Fruit fly (Drosophila melanogaster) whole organism, embryonic: ENCODE measurements around the gene CG31029.

Experiments
- Ada2b ChIP-seq: fragments of 200-800 bp; sonication (Bioruptor generic); IDR thresholded peaks from 2 replicates; pipeline ENCODE4 v1.3.6; 2022; ENCODE audit warnings: missing biosample characterization, missing genetic modification characterization
- Bteb2 ChIP-seq: fragments of 200-800 bp; sonication (Bioruptor generic); optimal IDR thresholded peaks from 2 replicates; lab custom pipeline; 2016; ENCODE audit warnings: missing biosample characterization, missing genetic modification characterization
- CG10654 ChIP-seq: fragments of 200-800 bp; sonication (Bioruptor generic); optimal IDR thresholded peaks from 2 replicates; lab custom pipeline; 2016; ENCODE audit warnings: missing biosample characterization, missing genetic modification characterization
- CG13775 ChIP-seq: fragments of 200-800 bp; sonication (Bioruptor generic); optimal IDR thresholded peaks from 3 replicates; lab custom pipeline; 2017; ENCODE audit warnings: missing biosample characterization, mild to moderate bottlenecking, missing genetic modification characterization
- CG14441 ChIP-seq: fragments of 200-800 bp; sonication (Bioruptor generic); IDR thresholded peaks from 2 replicates; pipeline ENCODE4 v1.3.6; 2022; ENCODE audit warnings: missing biosample characterization, missing genetic modification characterization
- CG1603 ChIP-seq: fragments of 200-800 bp; sonication (Bioruptor generic); optimal IDR thresholded peaks from 2 replicates; lab custom pipeline; 2019; ENCODE audit warnings: missing biosample characterization, mild to moderate bottlenecking, missing genetic modification characterization, moderate library complexity
- CG1647 ChIP-seq: fragments of 200-800 bp; sonication (Bioruptor generic); optimal IDR thresholded peaks from 3 replicates; lab custom pipeline; 2016; ENCODE audit warnings: missing biosample characterization, missing genetic modification characterization
- CG18262 ChIP-seq: fragments of 200-800 bp; optimal IDR thresholded peaks from 3 replicates; lab custom pipeline; 2019; ENCODE audit warnings: missing biosample characterization, mild to moderate bottlenecking, missing genetic modification characterization, moderate library complexity
- CG32767 ChIP-seq: fragments of 200-800 bp; sonication (Bioruptor generic); IDR thresholded peaks from 2 replicates; pipeline ENCODE4 v1.3.6; 2022; ENCODE audit warnings: missing biosample characterization, missing genetic modification characterization
- CG43689 ChIP-seq: fragments of 200-800 bp; sonication (Bioruptor generic); IDR thresholded peaks from 2 replicates; pipeline ENCODE4 v1.3.6; 2022; ENCODE audit warnings: missing biosample characterization, missing genetic modification characterization
- CG4617 ChIP-seq: fragments of 200-800 bp; sonication (Bioruptor generic); optimal IDR thresholded peaks from 3 replicates; lab custom pipeline; 2016; ENCODE audit warnings: missing biosample characterization, missing genetic modification characterization, borderline replicate concordance
- CG4820 ChIP-seq: fragments of 200-800 bp; sonication (Bioruptor generic); optimal IDR thresholded peaks from 3 replicates; lab custom pipeline; 2016; ENCODE audit warnings: missing biosample characterization, missing genetic modification characterization
- CG5180 ChIP-seq: fragments of 200-800 bp; sonication (Bioruptor generic); optimal IDR thresholded peaks from 3 replicates; lab custom pipeline; 2017; ENCODE audit warnings: missing biosample characterization, missing genetic modification characterization, mild to moderate bottlenecking, moderate library complexity, missing genetic modification reagents
- CG7271 ChIP-seq: fragments of 200-800 bp; sonication (Bioruptor generic); optimal IDR thresholded peaks from 2 replicates; lab custom pipeline; 2018; ENCODE audit warnings: missing biosample characterization, mild to moderate bottlenecking, missing genetic modification characterization, moderate library complexity
- CG7372 ChIP-seq: fragments of 200-800 bp; sonication (Bioruptor generic); IDR thresholded peaks from 2 replicates; pipeline ENCODE4 v1.3.6; 2022; ENCODE audit warnings: missing biosample characterization, missing genetic modification characterization
- CG7556 ChIP-seq: fragments of 200-800 bp; sonication (Bioruptor generic); optimal IDR thresholded peaks from 2 replicates; lab custom pipeline; 2017; ENCODE audit warnings: missing biosample characterization, mild to moderate bottlenecking, missing genetic modification characterization
- CG9932 ChIP-seq: fragments of 200-800 bp; sonication (Bioruptor generic); IDR thresholded peaks from 2 replicates; pipeline ENCODE4 v1.3.6; 2022; ENCODE audit warnings: missing biosample characterization, missing genetic modification characterization
- Dip2 ChIP-seq: fragments of 200-800 bp; sonication (Bioruptor generic); IDR thresholded peaks from 2 replicates; pipeline ENCODE4 v1.3.6; 2022; ENCODE audit warnings: missing biosample characterization, missing genetic modification characterization
- Dp ChIP-seq: fragments of 200-800 bp; sonication (Bioruptor generic); optimal IDR thresholded peaks from 2 replicates; lab custom pipeline; 2018; ENCODE audit warnings: missing biosample characterization, mild to moderate bottlenecking, missing genetic modification characterization, moderate library complexity
- E2f2 ChIP-seq: fragments of 200-800 bp; sonication (Bioruptor generic); IDR thresholded peaks from 2 replicates; pipeline ENCODE4 v1.3.6; 2022; ENCODE audit warnings: missing biosample characterization, missing genetic modification characterization
- Hey ChIP-seq: fragments of 200-800 bp; sonication (Bioruptor generic); optimal IDR thresholded peaks from 3 replicates; lab custom pipeline; 2018; ENCODE audit warnings: missing biosample characterization, mild to moderate bottlenecking, missing genetic modification characterization
- HmgZ ChIP-seq: fragments of 200-800 bp; sonication (Bioruptor generic); optimal IDR thresholded peaks from 2 replicates; lab custom pipeline; 2018; ENCODE audit warnings: missing biosample characterization, mild to moderate bottlenecking, missing genetic modification characterization
- Jarid2 ChIP-seq: fragments of 200-800 bp; sonication (Bioruptor generic); optimal IDR thresholded peaks from 3 replicates; lab custom pipeline; 2017; ENCODE audit warnings: mild to moderate bottlenecking, missing biosample characterization, missing genetic modification reagents, missing genetic modification characterization
- MBD-R2 ChIP-seq: fragments of 200-800 bp; sonication (Bioruptor generic); IDR thresholded peaks from 2 replicates; pipeline ENCODE4 v1.3.6; 2022; ENCODE audit warnings: missing biosample characterization, missing genetic modification characterization
- Mad ChIP-seq: fragments of 200-800 bp; sonication (Bioruptor generic); optimal IDR thresholded peaks from 2 replicates; lab custom pipeline; 2016; ENCODE audit warnings: missing biosample characterization, missing genetic modification characterization
- Meics ChIP-seq: fragments of 200-800 bp; sonication (Bioruptor generic); optimal IDR thresholded peaks from 2 replicates; lab custom pipeline; 2017; ENCODE audit warnings: missing biosample characterization, mild to moderate bottlenecking, missing genetic modification characterization
- NK7.1 ChIP-seq: fragments of 200-800 bp; sonication (Bioruptor generic); optimal IDR thresholded peaks from 3 replicates; lab custom pipeline; 2016; ENCODE audit warnings: missing biosample characterization, missing genetic modification characterization
- Neu2 ChIP-seq: fragments of 200-800 bp; sonication (Bioruptor generic); optimal IDR thresholded peaks from 3 replicates; lab custom pipeline; 2016; ENCODE audit warnings: missing biosample characterization, missing genetic modification characterization, borderline replicate concordance
- Nf-YB ChIP-seq: fragments of 200-800 bp; sonication (Bioruptor generic); optimal IDR thresholded peaks from 3 replicates; lab custom pipeline; 2019; ENCODE audit warnings: missing biosample characterization, mild to moderate bottlenecking, missing genetic modification characterization, moderate library complexity
- Opbp ChIP-seq: fragments of 200-800 bp; sonication (Bioruptor generic); IDR thresholded peaks from 3 replicates; pipeline ENCODE4 v1.3.6; 2022; ENCODE audit warnings: missing biosample characterization, missing genetic modification characterization; ENCODE audit not compliant: partially characterized antibody
- Pdp1 ChIP-seq, 2 experiments: fragments of 200-800 bp; sonication (Bioruptor generic); optimal IDR thresholded peaks; 3 replicates each; lab custom pipeline; 2016; ENCODE audit warnings: missing biosample characterization in 2 of 2, missing genetic modification characterization in 2 of 2, mild to moderate bottlenecking in 1 of 2, moderate library complexity in 1 of 2
- Side ChIP-seq: fragments of 200-800 bp; sonication (Bioruptor generic); optimal IDR thresholded peaks from 2 replicates; lab custom pipeline; 2016; ENCODE audit warnings: missing biosample characterization, missing genetic modification characterization
- br ChIP-seq: fragments of >200 bp; optimal IDR thresholded peaks from 2 replicates; lab custom pipeline; 2017
- chinmo ChIP-seq: fragments of 200-800 bp; sonication (Bioruptor generic); IDR thresholded peaks from 4 replicates; pipeline ENCODE4 v1.3.6; 2022; ENCODE audit warnings: missing biosample characterization, missing genetic modification characterization; ENCODE audit not compliant: partially characterized antibody
- crp ChIP-seq, 2 experiments: fragments of 200-800 bp; sonication (Bioruptor generic); optimal IDR thresholded peaks; 2 replicates in 1 of 2; 3 replicates in 1 of 2; lab custom pipeline; 2017; ENCODE audit warnings: missing biosample characterization in 2 of 2, missing genetic modification characterization in 2 of 2, mild to moderate bottlenecking in 1 of 2, moderate library complexity in 1 of 2
- danr ChIP-seq: fragments of 200-800 bp; sonication (Bioruptor generic); IDR thresholded peaks from 2 replicates; pipeline ENCODE4 v1.3.6; 2022; ENCODE audit warnings: missing biosample characterization, missing genetic modification characterization
- dm ChIP-seq: fragments of 200-800 bp; sonication (Bioruptor generic); optimal IDR thresholded peaks from 3 replicates; lab custom pipeline; 2016; ENCODE audit warnings: missing biosample characterization, missing genetic modification characterization
- grau ChIP-seq: fragments of 200-800 bp; optimal IDR thresholded peaks from 3 replicates; lab custom pipeline; 2019; ENCODE audit warnings: missing biosample characterization, mild to moderate bottlenecking, missing genetic modification characterization, moderate library complexity
- h ChIP-seq: fragments of >200 bp; optimal IDR thresholded peaks from 2 replicates; lab custom pipeline; 2017
- ham ChIP-seq: fragments of 200-800 bp; sonication (Bioruptor generic); IDR thresholded peaks from 2 replicates; pipeline ENCODE4 v1.3.6; 2022; ENCODE audit warnings: missing biosample characterization, missing genetic modification characterization
- lola ChIP-seq, 3 experiments: fragments of >200 bp in 2 of 3; fragments of 200-800 bp in 1 of 3; sonication (Bioruptor generic) in 1 of 3; optimal IDR thresholded peaks; 2 replicates each; lab custom pipeline; 2017 to 2019; ENCODE audit warnings: missing biosample characterization in 3 of 3, missing genetic modification characterization in 3 of 3, mild to moderate bottlenecking in 1 of 3, moderate library complexity in 1 of 3
- pzg ChIP-seq: fragments of 200-800 bp; sonication (Bioruptor generic); optimal IDR thresholded peaks from 3 replicates; lab custom pipeline; 2018; ENCODE audit warnings: missing biosample characterization, mild to moderate bottlenecking, missing genetic modification characterization, moderate library complexity
- row ChIP-seq: fragments of 200-800 bp; sonication (Bioruptor generic); IDR thresholded peaks from 3 replicates; pipeline ENCODE4 v1.3.6; 2022; ENCODE audit warnings: missing biosample characterization, missing genetic modification characterization
- sd ChIP-seq: fragments of 200-800 bp; sonication (Bioruptor generic); optimal IDR thresholded peaks from 3 replicates; lab custom pipeline; 2018; ENCODE audit warnings: missing biosample characterization, mild to moderate bottlenecking, missing genetic modification characterization, moderate library complexity
- sens ChIP-seq: fragments of 200-800 bp; sonication (Bioruptor generic); peaks from one replicate; lab custom pipeline; 2016; ENCODE audit warnings: missing biosample characterization, missing genetic modification characterization
- so ChIP-seq: fragments of 200-800 bp; sonication (Bioruptor generic); IDR thresholded peaks from 3 replicates; pipeline ENCODE4 v1.3.6; 2022; ENCODE audit warnings: missing biosample characterization, missing genetic modification characterization
- tap ChIP-seq: fragments of 200-800 bp; optimal IDR thresholded peaks from 3 replicates; lab custom pipeline; 2019; ENCODE audit warnings: missing biosample characterization, mild to moderate bottlenecking, missing genetic modification characterization, moderate library complexity
- vvl ChIP-seq: fragments of 200-800 bp; sonication (Bioruptor generic); IDR thresholded peaks from 2 replicates; pipeline ENCODE4 v1.3.6; 2022; ENCODE audit warnings: missing biosample characterization, missing genetic modification characterization
- wdn ChIP-seq: fragments of 200-800 bp; sonication (Bioruptor generic); IDR thresholded peaks from 2 replicates; pipeline ENCODE4 v1.3.6; 2022; ENCODE audit warnings: missing biosample characterization, missing genetic modification characterization
- wek ChIP-seq: fragments of 200-800 bp; sonication (Bioruptor generic); optimal IDR thresholded peaks from 3 replicates; lab custom pipeline; 2018; ENCODE audit warnings: missing biosample characterization, mild to moderate bottlenecking, missing genetic modification characterization, moderate library complexity

The CG31029 gene

DNA sequence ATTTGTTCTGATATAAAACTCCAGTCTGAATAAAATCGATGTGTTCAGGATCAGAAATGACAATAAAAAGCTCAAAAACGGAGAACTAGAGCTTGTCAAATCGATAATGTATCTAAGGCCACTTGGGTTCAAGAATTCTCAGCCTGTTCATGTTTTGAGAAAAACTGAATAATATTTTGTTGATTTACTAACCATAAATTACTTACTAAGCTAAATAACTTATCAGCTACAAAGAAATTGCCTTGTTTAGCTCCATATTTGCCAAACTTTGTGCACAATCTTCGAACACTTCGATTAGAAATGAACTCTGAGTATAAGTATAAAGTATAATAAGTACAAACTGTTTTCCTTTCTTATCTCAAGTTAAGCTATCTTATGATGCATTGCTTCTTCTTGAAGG, at the start of gene CG31029:
CG31029 (minus strand) TSS at position 101 of the 400 bp plus-strand sequence.
- no peak for TF ChIP-seq grau (tag; lab: Kevin White, UChicago)

DNA sequence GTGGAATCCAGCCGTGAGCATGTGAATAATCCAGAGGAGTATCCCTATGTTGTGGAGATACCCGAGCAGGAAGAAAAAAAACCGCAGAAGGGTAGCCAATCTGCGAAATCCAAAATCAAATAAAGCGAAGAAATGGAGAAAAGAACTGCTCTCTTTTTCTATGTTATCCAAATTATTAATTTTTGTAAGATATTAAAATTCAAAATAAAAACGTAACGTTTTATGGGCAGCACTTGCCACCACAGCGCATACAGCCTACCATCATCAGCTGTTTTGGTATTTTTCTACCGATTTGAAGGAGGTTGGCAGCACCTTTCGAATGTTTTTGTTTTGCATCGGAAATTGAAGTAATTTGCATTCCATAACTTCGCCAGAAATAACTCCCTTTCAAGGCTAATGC, 47.7 kb upstream of the CG31029 start, which contains the start of gene Bet5:
Bet5 (plus strand) TSS at position 299 of the 400 bp plus-strand sequence.
- TF ChIP-seq Bteb2 (GFP tag; lab: Kevin White, UChicago) (no peak), ham (GFP tag; lab: Robert Waterston, UW) (no peak), CG4617 (GFP tag; lab: Kevin White, UChicago) (peak; percentile 15), NK7.1 (no peak), pzg (GFP tag; lab: Kevin White, UChicago) (peak; percentile 61), sd (tag; lab: Kevin White, UChicago) (peak; percentile 33), danr (GFP tag; lab: Robert Waterston, UW) (no peak), CG9932 (GFP tag; lab: Robert Waterston, UW) (no peak), so (no peak), CG7372 (no peak), MBD-R2 (GFP tag; lab: Robert Waterston, UW) (peak; percentile 88), br (lab: Kevin White, UChicago) (no peak), Meics (no peak), wdn (GFP tag; lab: Robert Waterston, UW) (no peak), Hey (tag; lab: Kevin White, UChicago) (no peak), CG10654 (no peak), dm (GFP tag; lab: Kevin White, UChicago) (no peak), CG7556 (no peak), wek (GFP tag; lab: Kevin White, UChicago) (no peak), CG13775 (GFP tag; lab: Kevin White, UChicago) (no peak), Dip2 (GFP tag; lab: Robert Waterston, UW) (no peak), tap (tag; lab: Kevin White, UChicago) (no peak), Pdp1 (GFP tag; optimal IDR thresholded peaks at IDR 0.05; lab: Kevin White, UChicago) (peak in 1 of 2 experiments; percentile 7), E2f2 (GFP tag; lab: Robert Waterston, UW) (peak; percentile 76), Neu2 (no peak), row (GFP tag; lab: Robert Waterston, UW) (0 out of 3 replicates have a peak, but pooled peaks have one; percentile 8), chinmo (no peak), h (lab: Kevin White, UChicago) (no peak), Opbp (GFP tag; lab: Robert Waterston, UW) (no peak), Dp (GFP tag; lab: Kevin White, UChicago) (peak; percentile 67), crp (GFP tag; optimal IDR thresholded peaks at IDR 0.05; lab: Kevin White, UChicago) (peak; percentile 91 to 95), Mad (no peak), Ada2b (GFP tag; lab: Robert Waterston, UW) (no peak), CG7271 (tag; lab: Kevin White, UChicago) (no peak), CG18262 (no peak), CG43689 (no peak), HmgZ (tag; lab: Kevin White, UChicago) (peak; percentile 13), CG1647 (GFP tag; lab: Kevin White, UChicago) (no peak), Side (GFP tag; lab: Kevin White, UChicago) (no peak), Jarid2 (GFP tag; lab: Kevin White, UChicago) (no peak), CG32767 (GFP tag; lab: Robert Waterston, UW) (no peak), CG4820 (GFP tag; lab: Kevin White, UChicago) (no peak), CG5180 (no peak), vvl (GFP tag; lab: Robert Waterston, UW) (peak; percentile 59), CG1603 (tag; lab: Kevin White, UChicago) (peak; percentile 46), Nf-YB (GFP tag; lab: Kevin White, UChicago) (no peak), lola (GFP tag; optimal IDR thresholded peaks at IDR 0.05; lab: Kevin White, UChicago) (no peak), sens (GFP tag; lab: Kevin White, UChicago) (peak; percentile 5), CG14441 (GFP tag; lab: Robert Waterston, UW) (no peak)
